Worm (Caenorhabditis elegans): ENCODE results near the gene F53A2.3.
A peak's percentile ranks its signal among the peaks of the same experiment; 100 is the strongest.

F53A2.3 gene

ce11 chrIII:13314636-13315035 lies 24.9 kb downstream of the F53A2.3 start:
- TF ChIP-seq ceh-91 (GFP tag; IDR thresholded peaks at IDR 0.05) (no peak), egrh-3 (GFP tag; IDR thresholded peaks at IDR 0.05) (no peak), let-526 (GFP tag; IDR thresholded peaks at IDR 0.05) (no peak), rcor-1 (GFP tag; IDR thresholded peaks at IDR 0.05) (no peak), lsl-1 (GFP tag; optimal IDR thresholded peaks at IDR 0.05) (peak; percentile 56), ztf-22 (GFP tag; optimal IDR thresholded peaks at IDR 0.05) (no peak), F49E8.2 (tag; optimal IDR thresholded peaks at IDR 0.05; ENCODE audit: insufficient read depth) (no peak), madf-6 (GFP tag; IDR thresholded peaks at IDR 0.05) (peak; percentile 50), rpc-1 (optimal IDR thresholded peaks at IDR 0.05) (no peak), rpc-1 (tag; optimal IDR thresholded peaks at IDR 0.05) (no peak), attf-3 (GFP tag; conservative IDR thresholded peaks at IDR 0.05) (no peak), ztf-3 (GFP tag; optimal IDR thresholded peaks at IDR 0.05) (no peak), F22D6.2 (tag; optimal IDR thresholded peaks at IDR 0.05) (no peak), madf-10 (tag; optimal IDR thresholded peaks at IDR 0.05) (no peak), F33H1.4 (GFP tag; IDR thresholded peaks at IDR 0.05) (peak; percentile 48), lin-26 (GFP tag; IDR thresholded peaks at IDR 0.05) (no peak)

DNA sequence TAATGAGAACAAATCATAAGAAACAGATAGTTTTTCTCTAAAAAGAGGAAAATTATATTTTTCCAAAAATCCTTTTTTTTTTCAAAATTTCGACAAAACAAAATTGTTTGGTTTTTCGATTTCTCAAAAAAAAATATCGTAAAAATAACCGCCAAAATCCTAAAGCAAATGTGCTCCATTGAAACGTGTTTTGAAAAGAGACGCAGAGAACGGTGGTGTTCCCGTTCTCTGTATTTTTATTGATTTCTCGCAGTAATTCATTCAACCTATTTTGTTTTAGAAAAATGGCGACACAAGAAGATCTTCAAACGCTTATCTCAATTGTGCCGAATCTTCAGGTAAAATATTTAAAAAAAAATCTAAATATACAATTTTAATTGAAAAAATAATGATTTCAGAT lies 25.8 kb downstream of the F53A2.3 start, which contains the start of gene Y43F4B.10:
TSS of gene Y43F4B.10 (plus strand) at position 281 of the 400 bp plus-strand sequence.
- TF ChIP-seq attf-5 (GFP tag; optimal IDR thresholded peaks at IDR 0.05) (peak; percentile 10), ets-4 (GFP tag; optimal IDR thresholded peaks at IDR 0.05) (no peak), nfya-1 (tag; optimal IDR thresholded peaks at IDR 0.05; ENCODE audit: borderline replicate concordance, insufficient read depth) (no peak), F37B4.10 (GFP tag; IDR thresholded peaks at IDR 0.05) (no peak), lir-1 (GFP tag; conservative IDR thresholded peaks at IDR 0.05) (no peak)

DNA sequence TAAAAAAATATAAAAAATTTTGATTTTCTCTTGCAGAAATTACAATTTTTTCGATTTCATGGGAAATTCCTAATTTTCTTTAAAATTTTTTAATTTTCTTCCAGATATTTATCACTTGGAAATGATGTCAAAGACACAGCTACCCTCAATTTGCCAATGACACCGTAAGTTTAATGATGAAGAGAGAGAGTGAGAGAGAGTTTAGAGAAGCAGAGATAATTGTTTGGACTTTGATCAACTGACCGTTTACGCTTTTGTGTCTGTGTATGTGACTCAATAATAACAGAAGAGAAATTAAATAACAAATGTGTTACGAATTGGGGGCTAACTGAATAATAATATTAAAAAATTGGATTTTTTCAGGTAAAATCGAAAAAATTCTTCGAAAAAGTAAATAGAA lies 29.0 kb downstream of the F53A2.3 start:
- TF ChIP-seq attf-5 (GFP tag; optimal IDR thresholded peaks at IDR 0.05) (peak; percentile 27), lin-26 (GFP tag; IDR thresholded peaks at IDR 0.05) (no peak)

DNA sequence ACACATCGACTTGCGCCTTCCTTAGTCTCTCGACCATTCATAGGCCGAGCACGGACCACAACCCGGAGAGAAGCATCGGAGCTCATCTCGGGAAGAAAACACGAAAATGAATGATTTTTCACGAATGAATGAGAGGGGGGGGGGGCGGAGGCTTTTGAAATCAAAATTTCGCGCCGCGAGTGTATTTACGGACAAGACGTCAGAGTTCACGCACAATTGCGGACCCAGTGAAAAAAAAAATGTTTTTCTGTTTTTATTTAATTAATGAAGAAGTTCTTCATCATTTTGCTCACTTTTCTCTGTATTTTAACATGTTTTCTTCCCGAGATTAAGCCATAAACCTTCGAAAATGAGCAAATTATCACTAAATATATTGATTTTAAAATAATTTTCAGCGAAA lies 32.5 kb downstream of the F53A2.3 start, which contains the start of the genes klp-19 and slc-36.1:
TSS of gene klp-19 (minus strand) at position 153 of the 400 bp plus-strand sequence.
TSS of gene slc-36.1 (plus strand) at position 396 of the 400 bp plus-strand sequence.
- TF ChIP-seq athp-1 (tag; optimal IDR thresholded peaks at IDR 0.05), result peak; percentile 53
- peak; percentile 13; the same call in 1 of the 2 replicates for TF ChIP-seq hmg-1.2 (GFP tag; IDR thresholded peaks at IDR 0.05)
- no peak for TF ChIP-seq cebp-1 (GFP tag; IDR thresholded peaks at IDR 0.05)
- TF ChIP-seq cebp-1 (tag; optimal IDR thresholded peaks at IDR 0.05), result peak; percentile 41
- peak; percentile 86 for TF ChIP-seq D2030.7 (GFP tag; IDR thresholded peaks at IDR 0.05)
- peak; percentile 68 for TF ChIP-seq dox-1 (GFP tag; IDR thresholded peaks at IDR 0.05)
- TF ChIP-seq zim-3 (tag; optimal IDR thresholded peaks at IDR 0.05), result no peak
- TF ChIP-seq repo-1 (tag; optimal IDR thresholded peaks at IDR 0.05), result no peak
- peak; percentile 47 for TF ChIP-seq rcor-1 (GFP tag; IDR thresholded peaks at IDR 0.05)
- no peak for TF ChIP-seq F10E7.11 (tag; optimal IDR thresholded peaks at IDR 0.05)
- peak; percentile 60 for TF ChIP-seq xnd-1 (tag; optimal IDR thresholded peaks at IDR 0.05)
- TF ChIP-seq lin-54 (GFP tag; optimal IDR thresholded peaks at IDR 0.05), result peak; percentile 78
- no peak for TF ChIP-seq B0019.2 (GFP tag; conservative IDR thresholded peaks at IDR 0.05)
- TF ChIP-seq tbx-9 (tag; optimal IDR thresholded peaks at IDR 0.05; ENCODE audit: borderline replicate concordance), result no peak
- TF ChIP-seq ceh-91 (GFP tag; IDR thresholded peaks at IDR 0.05), result peak; percentile 66
- peak; percentile 52; the same call in 1 of the 2 replicates for TF ChIP-seq madf-8 (GFP tag; conservative IDR thresholded peaks at IDR 0.05)
- TF ChIP-seq hlh-26 (GFP tag; conservative IDR thresholded peaks at IDR 0.05), result no peak
- TF ChIP-seq F23B12.7 (tag; optimal IDR thresholded peaks at IDR 0.05; ENCODE audit: insufficient read depth), result peak; percentile 78
- peak; percentile 48 for TF ChIP-seq ceh-100 (GFP tag; IDR thresholded peaks at IDR 0.05)
- TF ChIP-seq hrde-1 (tag; optimal IDR thresholded peaks at IDR 0.05; ENCODE audit: borderline replicate concordance), result no peak
- TF ChIP-seq efl-1 (GFP tag; optimal IDR thresholded peaks at IDR 0.05), result peak; percentile 88
- peak; percentile 90 for TF ChIP-seq madf-6 (GFP tag; IDR thresholded peaks at IDR 0.05)
- peak; percentile 62 for TF ChIP-seq egrh-3 (GFP tag; IDR thresholded peaks at IDR 0.05)
- TF ChIP-seq lin-35 (GFP tag; optimal IDR thresholded peaks at IDR 0.05), result peak in 1 of 3 experiments; percentile 44
- TF ChIP-seq mcd-1 (GFP tag; IDR thresholded peaks at IDR 0.05), result peak; percentile 62
- no peak for TF ChIP-seq let-607 (tag; optimal IDR thresholded peaks at IDR 0.05)
- no peak for TF ChIP-seq die-1 (tag; optimal IDR thresholded peaks at IDR 0.05)

All from whole organism, young adult.